Fruit fly (Drosophila melanogaster) whole organism, embryonic: ENCODE results near the gene CG10383.

Experiments
- Ada2b ChIP-seq: fragments of 200-800 bp; sonication (Bioruptor generic); IDR thresholded peaks from 2 replicates; pipeline ENCODE4 v1.3.6; 2022; ENCODE audit warnings: missing biosample characterization, missing genetic modification characterization
- Aef1 ChIP-seq: fragments of 200-800 bp; sonication (Bioruptor generic); IDR thresholded peaks from 3 replicates; pipeline ENCODE4 v1.3.6; 2022; ENCODE audit warnings: missing biosample characterization, missing genetic modification characterization
- Atf3 ChIP-seq: fragments of 200-800 bp; sonication (Bioruptor generic); optimal IDR thresholded peaks from 3 replicates; lab custom pipeline; 2016; ENCODE audit warnings: missing biosample characterization, missing genetic modification characterization
- Atf6 ChIP-seq: fragments of 200-800 bp; sonication (Bioruptor generic); IDR thresholded peaks from 2 replicates; pipeline ENCODE4 v1.3.6; 2022; ENCODE audit warnings: missing biosample characterization, missing genetic modification characterization
- B-H1 ChIP-seq: fragments of 200-800 bp; sonication (Bioruptor generic); IDR thresholded peaks from 3 replicates; pipeline ENCODE4 v1.3.6; 2022; ENCODE audit warnings: missing biosample characterization, missing genetic modification characterization
- CG10321 ChIP-seq: fragments of 200-800 bp; sonication (Bioruptor generic); IDR thresholded peaks from 2 replicates; pipeline ENCODE4 v1.3.6; 2022; ENCODE audit warnings: missing biosample characterization, missing genetic modification characterization
- CG10543 ChIP-seq: fragments of 200-800 bp; sonication (Bioruptor generic); optimal IDR thresholded peaks from 3 replicates; lab custom pipeline; 2017; ENCODE audit warnings: missing biosample characterization, mild to moderate bottlenecking, missing genetic modification characterization, moderate library complexity
- CG10565 ChIP-seq: fragments of 200-800 bp; sonication (Bioruptor generic); optimal IDR thresholded peaks from 3 replicates; lab custom pipeline; 2016; ENCODE audit warnings: missing biosample characterization, mild to moderate bottlenecking, missing genetic modification characterization
- CG11093 ChIP-seq: fragments of 200-800 bp; sonication (Bioruptor generic); IDR thresholded peaks from 3 replicates; pipeline ENCODE4 v1.3.6; 2022; ENCODE audit warnings: missing biosample characterization, missing genetic modification characterization
- CG12299 ChIP-seq: fragments of 200-800 bp; sonication (Bioruptor generic); optimal IDR thresholded peaks from 2 replicates; lab custom pipeline; 2018; ENCODE audit warnings: missing biosample characterization, mild to moderate bottlenecking, missing genetic modification characterization
- CG12769 ChIP-seq: fragments of 200-800 bp; sonication (Bioruptor generic); optimal IDR thresholded peaks from 2 replicates; lab custom pipeline; 2019; ENCODE audit warnings: missing biosample characterization, mild to moderate bottlenecking, missing genetic modification characterization, moderate library complexity
- CG14441 ChIP-seq: fragments of 200-800 bp; sonication (Bioruptor generic); IDR thresholded peaks from 2 replicates; pipeline ENCODE4 v1.3.6; 2022; ENCODE audit warnings: missing biosample characterization, missing genetic modification characterization
- CG15011 ChIP-seq: fragments of 200-800 bp; sonication (Bioruptor generic); optimal IDR thresholded peaks from 3 replicates; lab custom pipeline; 2018; ENCODE audit warnings: missing biosample characterization, mild to moderate bottlenecking, missing genetic modification characterization
- CG15514 ChIP-seq: fragments of 200-800 bp; sonication (Bioruptor generic); optimal IDR thresholded peaks from 3 replicates; lab custom pipeline; 2017; ENCODE audit warnings: missing biosample characterization, missing genetic modification characterization, mild to moderate bottlenecking, moderate library complexity, missing genetic modification reagents
- CG1647 ChIP-seq: fragments of 200-800 bp; sonication (Bioruptor generic); optimal IDR thresholded peaks from 3 replicates; lab custom pipeline; 2016; ENCODE audit warnings: missing biosample characterization, missing genetic modification characterization
- CG18011 ChIP-seq: fragments of 200-800 bp; sonication (Bioruptor generic); optimal IDR thresholded peaks from 2 replicates; lab custom pipeline; 2017; ENCODE audit warnings: missing biosample characterization, missing genetic modification characterization, mild to moderate bottlenecking, moderate library complexity, missing genotype
- CG18619 ChIP-seq: fragments of 200-800 bp; sonication (Bioruptor generic); optimal IDR thresholded peaks from 3 replicates; lab custom pipeline; 2017; ENCODE audit warnings: missing biosample characterization, mild to moderate bottlenecking, missing genetic modification characterization
- CG2712 ChIP-seq: fragments of 200-800 bp; optimal IDR thresholded peaks from 3 replicates; lab custom pipeline; 2019; ENCODE audit warnings: missing biosample characterization, mild to moderate bottlenecking, missing genetic modification characterization, moderate library complexity
- CG31441 ChIP-seq: fragments of 200-800 bp; sonication (Bioruptor generic); IDR thresholded peaks from 2 replicates; pipeline ENCODE4 v1.3.6; 2022; ENCODE audit warnings: missing biosample characterization, missing genetic modification characterization
- CG3281 ChIP-seq: fragments of 200-800 bp; sonication (Bioruptor generic); optimal IDR thresholded peaks from 3 replicates; lab custom pipeline; 2017; ENCODE audit warnings: missing biosample characterization, mild to moderate bottlenecking, missing genetic modification characterization
- CG43689 ChIP-seq: fragments of 200-800 bp; sonication (Bioruptor generic); IDR thresholded peaks from 2 replicates; pipeline ENCODE4 v1.3.6; 2022; ENCODE audit warnings: missing biosample characterization, missing genetic modification characterization
- CG8359 ChIP-seq: fragments of 200-800 bp; sonication (Bioruptor generic); optimal IDR thresholded peaks from 2 replicates; lab custom pipeline; 2017; ENCODE audit warnings: missing biosample characterization, mild to moderate bottlenecking, missing genetic modification characterization, borderline replicate concordance
- Camta ChIP-seq: fragments of 200-800 bp; sonication (Bioruptor generic); optimal IDR thresholded peaks from 2 replicates; lab custom pipeline; 2016; ENCODE audit warnings: missing biosample characterization, missing genetic modification characterization
- CoRest ChIP-seq: fragments of 200-800 bp; sonication (Bioruptor generic); optimal IDR thresholded peaks from 3 replicates; lab custom pipeline; 2018; ENCODE audit warnings: missing biosample characterization, mild to moderate bottlenecking, missing genetic modification characterization, moderate library complexity
- Deaf1 ChIP-seq: fragments of 200-800 bp; optimal IDR thresholded peaks from 3 replicates; lab custom pipeline; 2019; ENCODE audit warnings: missing biosample characterization, mild to moderate bottlenecking, missing genetic modification characterization, moderate library complexity
- ERR ChIP-seq: fragments of 200-800 bp; sonication (Bioruptor generic); optimal IDR thresholded peaks from 2 replicates; lab custom pipeline; 2016; ENCODE audit warnings: missing biosample characterization, missing genetic modification characterization
- Fer1 ChIP-seq: fragments of 200-800 bp; sonication (Bioruptor generic); optimal IDR thresholded peaks from 2 replicates; lab custom pipeline; 2017; ENCODE audit warnings: missing biosample characterization, mild to moderate bottlenecking, missing genetic modification characterization
- GATAe ChIP-seq: fragments of 200-800 bp; sonication (Bioruptor generic); conservative IDR thresholded peaks from 2 replicates; pipeline ENCODE4 v1.3.6; 2022; ENCODE audit warnings: missing biosample characterization, missing genetic modification characterization
- HLH3B ChIP-seq: fragments of 200-800 bp; sonication (Bioruptor generic); IDR thresholded peaks from 2 replicates; pipeline ENCODE4 v1.3.6; 2022; ENCODE audit warnings: missing biosample characterization, missing genetic modification characterization
- Hmr ChIP-seq: fragments of 200-800 bp; sonication (Bioruptor generic); optimal IDR thresholded peaks from 3 replicates; lab custom pipeline; 2017; ENCODE audit warnings: mild to moderate bottlenecking, missing biosample characterization, missing genetic modification reagents, missing genetic modification characterization
- Hr78 ChIP-seq, 2 experiments: fragments of 200-800 bp in 1 of 2; fragments of >200 bp in 1 of 2; sonication (Bioruptor generic) in 1 of 2; optimal IDR thresholded peaks; 2 replicates each; lab custom pipeline; 2017 to 2019; ENCODE audit warnings: missing biosample characterization in 2 of 2, missing genetic modification characterization in 2 of 2, mild to moderate bottlenecking in 1 of 2, moderate library complexity in 1 of 2
- Neu2 ChIP-seq: fragments of 200-800 bp; sonication (Bioruptor generic); optimal IDR thresholded peaks from 3 replicates; lab custom pipeline; 2016; ENCODE audit warnings: missing biosample characterization, missing genetic modification characterization, borderline replicate concordance
- PHDP ChIP-seq: fragments of 200-800 bp; sonication (Bioruptor generic); optimal IDR thresholded peaks from 3 replicates; lab custom pipeline; 2018; ENCODE audit warnings: missing biosample characterization, mild to moderate bottlenecking, missing genetic modification characterization, moderate library complexity
- Rx ChIP-seq: fragments of 200-800 bp; sonication (Bioruptor generic); IDR thresholded peaks from 2 replicates; pipeline ENCODE4 v1.3.6; 2022; ENCODE audit warnings: missing biosample characterization, missing genetic modification characterization
- Xbp1 ChIP-seq: fragments of 200-800 bp; sonication (Bioruptor generic); optimal IDR thresholded peaks from 3 replicates; lab custom pipeline; 2016; ENCODE audit warnings: missing biosample characterization, mild to moderate bottlenecking, missing genetic modification characterization
- ab ChIP-seq: fragments of 200-800 bp; sonication (Bioruptor generic); optimal IDR thresholded peaks from 2 replicates; lab custom pipeline; 2016; ENCODE audit warnings: missing biosample characterization, missing genetic modification characterization
- ase ChIP-seq: fragments of 200-800 bp; sonication (Bioruptor generic); IDR thresholded peaks from 3 replicates; pipeline ENCODE4 v1.3.6; 2022; ENCODE audit warnings: missing biosample characterization, missing genetic modification characterization
- bsh ChIP-seq, 2 experiments: fragments of 200-800 bp; sonication (Bioruptor generic); optimal IDR thresholded peaks; 2 replicates each; lab custom pipeline; 2017 to 2018; ENCODE audit warnings: mild to moderate bottlenecking in 2 of 2, missing biosample characterization in 2 of 2, missing genetic modification characterization in 2 of 2, moderate library complexity in 1 of 2
- caup ChIP-seq: fragments of 200-800 bp; sonication (Bioruptor generic); optimal IDR thresholded peaks from 3 replicates; lab custom pipeline; 2017; ENCODE audit warnings: missing biosample characterization, mild to moderate bottlenecking, missing genetic modification characterization, moderate library complexity; ENCODE audit not compliant: severe bottlenecking
- chinmo ChIP-seq: fragments of 200-800 bp; sonication (Bioruptor generic); IDR thresholded peaks from 4 replicates; pipeline ENCODE4 v1.3.6; 2022; ENCODE audit warnings: missing biosample characterization, missing genetic modification characterization; ENCODE audit not compliant: partially characterized antibody
- ems ChIP-seq: fragments of 200-800 bp; sonication (Bioruptor generic); optimal IDR thresholded peaks from 3 replicates; lab custom pipeline; 2016; ENCODE audit warnings: missing biosample characterization, missing genetic modification characterization
- pho ChIP-seq: fragments of 200-800 bp; sonication (Bioruptor generic); optimal IDR thresholded peaks from 2 replicates; lab custom pipeline; 2016; ENCODE audit warnings: missing biosample characterization, missing genetic modification characterization
- psq ChIP-seq: fragments of 200-800 bp; sonication (Bioruptor generic); optimal IDR thresholded peaks from 2 replicates; lab custom pipeline; 2017; ENCODE audit warnings: missing biosample characterization, missing genetic modification characterization
- sd ChIP-seq: fragments of 200-800 bp; sonication (Bioruptor generic); optimal IDR thresholded peaks from 3 replicates; lab custom pipeline; 2018; ENCODE audit warnings: missing biosample characterization, mild to moderate bottlenecking, missing genetic modification characterization, moderate library complexity
- slp2 ChIP-seq: fragments of 200-800 bp; sonication (Bioruptor generic); optimal IDR thresholded peaks from 2 replicates; lab custom pipeline; 2016; ENCODE audit warnings: missing biosample characterization, missing genetic modification characterization
- sqz ChIP-seq: fragments of 200-800 bp; sonication (Bioruptor generic); optimal IDR thresholded peaks from 3 replicates; lab custom pipeline; 2018; ENCODE audit warnings: missing biosample characterization, mild to moderate bottlenecking, missing genetic modification characterization
- unc-4 ChIP-seq: fragments of 200-800 bp; sonication (Bioruptor generic); IDR thresholded peaks from 2 replicates; pipeline ENCODE4 v1.3.6; 2022; ENCODE audit warnings: missing biosample characterization, missing genetic modification characterization; ENCODE audit not compliant: partially characterized antibody

CG10383 gene

DNA sequence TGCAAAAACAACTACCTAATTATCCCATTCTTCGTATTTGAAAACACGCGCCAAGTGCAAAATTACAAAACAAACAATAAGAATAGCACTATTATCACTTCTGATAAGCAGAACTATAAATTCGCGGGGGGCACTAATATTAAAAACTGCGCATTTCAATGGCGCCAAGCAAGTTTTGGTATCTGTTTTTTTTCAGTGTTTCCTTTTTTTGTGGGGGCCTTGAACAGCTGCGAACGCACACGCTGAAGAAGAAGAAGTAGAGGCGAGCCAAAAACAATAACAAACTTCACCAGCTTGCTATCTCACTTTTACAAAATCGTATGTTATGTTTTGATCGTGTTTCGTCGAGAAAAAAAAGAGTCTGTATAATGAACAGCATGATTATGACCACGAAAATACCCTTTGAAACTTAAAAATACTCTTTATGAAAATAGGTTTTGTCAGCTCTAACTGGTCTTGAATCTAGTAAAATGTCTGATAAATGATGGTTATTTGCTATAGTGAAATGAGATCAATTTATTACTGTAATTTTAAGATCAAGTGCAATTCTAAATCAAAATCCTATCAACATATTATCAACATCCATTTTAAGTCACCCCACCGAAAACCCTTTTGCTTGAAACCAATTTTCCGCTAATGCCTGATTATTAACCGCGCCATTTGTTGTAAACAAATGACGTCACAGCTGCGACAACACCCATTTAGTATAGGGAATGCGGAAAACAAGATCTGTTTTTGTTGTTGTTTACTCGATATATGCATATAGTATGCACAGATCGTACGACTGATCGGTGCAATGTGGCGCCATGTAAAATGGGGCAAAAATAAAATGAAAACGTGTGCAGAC lies 1.3 kb downstream of the CG10383 start:
- TF ChIP-seq CG12299: peak; percentile 31
- TF ChIP-seq Deaf1 (tag; lab: Kevin White, UChicago): peak; percentile 26
- TF ChIP-seq chinmo (GFP tag; lab: Robert Waterston, UW): peak; percentile 70; the same call in 2 of the 4 replicates
- peak; percentile 15 for TF ChIP-seq pho (GFP tag; lab: Kevin White, UChicago)
- TF ChIP-seq CG11093 (GFP tag; lab: Robert Waterston, UW): 0 out of 3 replicates have a peak, but pooled peaks have one; percentile 37
- TF ChIP-seq CG10321 (GFP tag; lab: Robert Waterston, UW): peak; percentile 45; the same call in 1 of the 2 replicates
- TF ChIP-seq ase (GFP tag; lab: Robert Waterston, UW): 0 out of 3 replicates have a peak, but pooled peaks have one; percentile 62
- TF ChIP-seq Camta (GFP tag; lab: Kevin White, UChicago): peak; percentile 56
- TF ChIP-seq CG18011: peak; percentile 44
- peak; percentile 52; the same call in 1 of the 2 replicates for TF ChIP-seq HLH3B
- TF ChIP-seq Ada2b (GFP tag; lab: Robert Waterston, UW): peak; percentile 67; the same call in 1 of the 2 replicates
- TF ChIP-seq Xbp1 (GFP tag; lab: Kevin White, UChicago): peak; percentile 70
- TF ChIP-seq CG31441 (GFP tag; lab: Robert Waterston, UW): peak; percentile 62; the same call in 1 of the 2 replicates
- peak; percentile 52 for TF ChIP-seq CG12769 (tag; lab: Kevin White, UChicago)
- peak; percentile 13 for TF ChIP-seq CoRest (tag; lab: Kevin White, UChicago)
- peak; percentile 80 for TF ChIP-seq sd
- TF ChIP-seq CG3281 (GFP tag; lab: Kevin White, UChicago): peak; percentile 43
- TF ChIP-seq bsh (GFP tag; optimal IDR thresholded peaks at IDR 0.05; lab: Kevin White, UChicago): peak; percentile 17 to 53
- no peak for TF ChIP-seq GATAe (GFP tag; lab: Robert Waterston, UW)
- peak; percentile 36 for TF ChIP-seq slp2
- peak; percentile 41 for TF ChIP-seq ems (GFP tag; lab: Kevin White, UChicago)
- no peak for TF ChIP-seq CG15011 (GFP tag; lab: Kevin White, UChicago)
- peak; percentile 50 for TF ChIP-seq PHDP (tag; lab: Kevin White, UChicago)
- TF ChIP-seq Hmr (GFP tag; lab: Kevin White, UChicago): peak; percentile 63
- TF ChIP-seq Hr78 (GFP tag; optimal IDR thresholded peaks at IDR 0.05; lab: Kevin White, UChicago): no peak
- peak; percentile 79 for TF ChIP-seq CG10543
- peak; percentile 78 for TF ChIP-seq Aef1 (GFP tag; lab: Robert Waterston, UW)
- peak; percentile 58 for TF ChIP-seq ERR (GFP tag; lab: Kevin White, UChicago)
- peak; percentile 20 for TF ChIP-seq B-H1
- TF ChIP-seq Neu2 (GFP tag; lab: Kevin White, UChicago): no peak
- peak; percentile 27 for TF ChIP-seq ab
- peak; percentile 58 for TF ChIP-seq CG1647 (GFP tag; lab: Kevin White, UChicago)
- TF ChIP-seq CG14441 (GFP tag; lab: Robert Waterston, UW): peak; percentile 86
- TF ChIP-seq CG18619 (GFP tag; lab: Kevin White, UChicago): peak; percentile 16
- TF ChIP-seq CG15514 (GFP tag; lab: Kevin White, UChicago): peak; percentile 38
- no peak for TF ChIP-seq CG10565 (GFP tag; lab: Kevin White, UChicago)
- peak; percentile 56 for TF ChIP-seq CG2712 (tag; lab: Kevin White, UChicago)
- TF ChIP-seq CG43689 (GFP tag; lab: Robert Waterston, UW): peak; percentile 70
- peak; percentile 62 for TF ChIP-seq caup (GFP tag; lab: Kevin White, UChicago)
- TF ChIP-seq Atf6 (GFP tag; lab: Robert Waterston, UW): peak; percentile 45; the same call in 1 of the 2 replicates
- TF ChIP-seq sqz: peak; percentile 99
- TF ChIP-seq unc-4: no peak
- peak; percentile 67 for TF ChIP-seq psq (GFP tag; lab: Kevin White, UChicago)
- TF ChIP-seq CG8359 (GFP tag; lab: Kevin White, UChicago): no peak
- peak; percentile 9 for TF ChIP-seq Atf3
- peak; percentile 52 for TF ChIP-seq Rx
- TF ChIP-seq Fer1 (GFP tag; lab: Kevin White, UChicago): peak; percentile 59
